Worm (Caenorhabditis elegans): ENCODE results near the gene sir-2.3.

Gene sir-2.3

ce11 chrX:13303357-13303756, 28.1 kb upstream of the sir-2.3 start, which contains the start of gene srd-42:
TSS of gene srd-42 (minus strand) at chrX:13303457.
- TF ChIP-seq mxl-2 (GFP tag; conservative IDR thresholded peaks at IDR 0.05): no peak
- no peak for TF ChIP-seq snpc-1.2 (GFP tag; IDR thresholded peaks at IDR 0.05)
- no peak for TF ChIP-seq ztf-11 (tag; optimal IDR thresholded peaks at IDR 0.05)
- TF ChIP-seq hlh-11 (tag; optimal IDR thresholded peaks at IDR 0.05): no peak
- TF ChIP-seq daf-12 (tag; optimal IDR thresholded peaks at IDR 0.05): no peak
- TF ChIP-seq nhr-77 (tag; optimal IDR thresholded peaks at IDR 0.05): no peak
- no peak for TF ChIP-seq tra-1 (GFP tag; IDR thresholded peaks at IDR 0.05)
- no peak for TF ChIP-seq nhr-102 (tag; optimal IDR thresholded peaks at IDR 0.05)
- no peak for TF ChIP-seq nhr-10 (tag; optimal IDR thresholded peaks at IDR 0.05)
- TF ChIP-seq dmd-9 (GFP tag; IDR thresholded peaks at IDR 0.05): no peak
- TF ChIP-seq ztf-7 (tag; optimal IDR thresholded peaks at IDR 0.05): no peak
- TF ChIP-seq saeg-2 (GFP tag; IDR thresholded peaks at IDR 0.05): no peak
- no peak for TF ChIP-seq ctbp-1 (GFP tag; IDR thresholded peaks at IDR 0.05)
- TF ChIP-seq Y75B8A.6 (GFP tag; IDR thresholded peaks at IDR 0.05): no peak
- TF ChIP-seq ceh-44 (GFP tag; IDR thresholded peaks at IDR 0.05): no peak
- TF ChIP-seq egl-43 (GFP tag; IDR thresholded peaks at IDR 0.05): no peak
- no peak for TF ChIP-seq cey-2 (tag; optimal IDR thresholded peaks at IDR 0.05; ENCODE audit: borderline replicate concordance, insufficient read depth)
- no peak for TF ChIP-seq nhr-11 (tag; optimal IDR thresholded peaks at IDR 0.05)
- TF ChIP-seq lin-13 (GFP tag; optimal IDR thresholded peaks at IDR 0.05): no peak
- TF ChIP-seq Y48G9A.11 (GFP tag; IDR thresholded peaks at IDR 0.05): no peak

DNA sequence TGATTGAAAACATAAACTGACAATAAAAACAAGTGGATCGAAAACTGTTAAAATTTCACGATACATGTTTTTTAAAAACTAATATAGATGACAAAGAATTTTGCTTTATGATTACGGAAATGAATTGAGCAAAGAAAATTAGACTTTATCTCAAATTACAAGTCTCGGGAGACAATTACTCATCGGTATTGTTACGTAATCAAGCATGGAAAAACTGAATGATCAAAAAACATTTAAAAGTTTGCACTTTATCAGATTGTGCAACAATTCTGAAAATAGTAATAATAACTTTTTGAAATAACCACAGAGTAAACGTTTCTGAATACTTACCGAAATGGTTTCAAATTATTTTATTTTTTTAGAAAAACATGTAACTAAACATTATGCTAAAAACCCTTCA, 25.7 kb upstream of the sir-2.3 start, which contains the start of gene srd-43:
TSS of gene srd-43 (minus strand) at position 66 of the 400 bp plus-strand sequence.
- TF ChIP-seq nhr-76 (tag; optimal IDR thresholded peaks at IDR 0.05): no peak
- no peak for TF ChIP-seq tra-1 (GFP tag; IDR thresholded peaks at IDR 0.05)
- TF ChIP-seq saeg-2 (GFP tag; IDR thresholded peaks at IDR 0.05): no peak
- no peak for TF ChIP-seq nhr-77 (tag; optimal IDR thresholded peaks at IDR 0.05)
- TF ChIP-seq nhr-42 (GFP tag; IDR thresholded peaks at IDR 0.05): no peak
- TF ChIP-seq R02D3.7 (tag; optimal IDR thresholded peaks at IDR 0.05): no peak
- TF ChIP-seq unc-62 (GFP tag; optimal IDR thresholded peaks at IDR 0.05 in 1 of 2): no peak
- no peak for TF ChIP-seq unc-62 (tag; optimal IDR thresholded peaks at IDR 0.05)
- no peak for TF ChIP-seq hmg-1.1 (GFP tag; IDR thresholded peaks at IDR 0.05)
- no peak for TF ChIP-seq ama-1 (optimal IDR thresholded peaks at IDR 0.05)
- TF ChIP-seq hif-1 (tag; optimal IDR thresholded peaks at IDR 0.05): no peak
- no peak for TF ChIP-seq T20F7.1 (GFP tag; optimal IDR thresholded peaks at IDR 0.05)
- TF ChIP-seq mxl-2 (GFP tag; conservative IDR thresholded peaks at IDR 0.05): no peak
- no peak for TF ChIP-seq ctbp-1 (GFP tag; IDR thresholded peaks at IDR 0.05)
- TF ChIP-seq daf-12 (tag; optimal IDR thresholded peaks at IDR 0.05): no peak
- no peak for TF ChIP-seq fos-1 (tag; optimal IDR thresholded peaks at IDR 0.05)

DNA sequence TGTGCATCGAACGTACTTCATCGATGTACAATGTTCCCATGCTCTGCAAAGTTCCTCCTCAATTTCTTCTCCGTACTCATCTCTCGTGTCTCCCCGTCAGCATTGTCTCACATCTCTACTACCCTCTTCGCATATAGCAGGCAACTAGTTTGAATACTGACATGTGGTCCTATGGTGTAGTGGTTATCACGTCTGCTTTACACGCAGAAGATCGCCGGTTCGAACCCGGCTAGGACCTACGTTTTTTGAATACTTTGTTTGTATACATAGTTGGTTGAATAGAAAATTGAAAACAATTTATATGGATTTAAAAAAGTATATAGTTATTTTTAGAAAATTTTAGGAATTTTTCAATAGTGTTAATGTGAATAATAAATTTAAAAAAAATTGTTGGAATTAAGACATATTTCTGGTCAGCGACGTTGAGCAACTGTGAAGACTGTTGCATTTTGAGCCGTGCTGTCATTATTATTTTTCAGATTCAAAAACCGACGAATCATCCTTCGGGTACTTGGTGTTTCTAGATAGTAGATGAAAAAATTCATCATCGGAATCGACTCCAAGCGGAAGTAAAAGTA, 24.5 kb upstream of the sir-2.3 start:
- TF ChIP-seq madf-5 (GFP tag; IDR thresholded peaks at IDR 0.05) (peak; percentile 87 to 97), tag-97 (GFP tag; IDR thresholded peaks at IDR 0.05) (no peak), F37D6.2 (tag; optimal IDR thresholded peaks at IDR 0.05) (peak; percentile 78), F26F4.8 (GFP tag; conservative IDR thresholded peaks at IDR 0.05) (peak; percentile 80), lin-39 (tag; optimal IDR thresholded peaks at IDR 0.05) (no peak), snpc-4 (tag; optimal IDR thresholded peaks at IDR 0.05) (no peak), nhr-111 (GFP tag; optimal IDR thresholded peaks at IDR 0.05) (peak; percentile 85), unc-62 (GFP tag; optimal IDR thresholded peaks at IDR 0.05 in 1 of 2) (peak in 1 of 2 experiments; percentile 96), unc-62 (tag; optimal IDR thresholded peaks at IDR 0.05) (no peak), nhr-25 (tag; optimal IDR thresholded peaks at IDR 0.05; ENCODE audit: borderline replicate concordance, insufficient read depth) (no peak), ZK546.5 (tag; optimal IDR thresholded peaks at IDR 0.05) (no peak), ztf-11 (tag; optimal IDR thresholded peaks at IDR 0.05) (no peak), php-3 (GFP tag; IDR thresholded peaks at IDR 0.05) (peak; percentile 87), arid-1 (GFP tag; conservative IDR thresholded peaks at IDR 0.05) (peak; percentile 91), unc-130 (GFP tag; optimal IDR thresholded peaks at IDR 0.05) (peak; percentile 81), nhr-11 (tag; optimal IDR thresholded peaks at IDR 0.05) (peak; percentile 60), vab-7 (GFP tag; IDR thresholded peaks at IDR 0.05) (peak; percentile 98), F44E2.7 (GFP tag; IDR thresholded peaks at IDR 0.05) (peak; percentile 94), gei-8 (GFP tag; optimal IDR thresholded peaks at IDR 0.05) (peak; percentile 74), lin-29 (GFP tag; IDR thresholded peaks at IDR 0.05) (peak; percentile 83), mes-2 (tag; optimal IDR thresholded peaks at IDR 0.05; ENCODE audit: poor library complexity, severe bottlenecking) (no peak), nhr-77 (tag; optimal IDR thresholded peaks at IDR 0.05) (peak; percentile 71), rbr-2 (tag; optimal IDR thresholded peaks at IDR 0.05) (peak; percentile 90)

Data from whole organism, L4 larva.